Worm (Caenorhabditis elegans): Measurements from ENCODE around the gene gad-2.
"Not testable (repeated sequence)": the region's sequence is repeated elsewhere in the genome, so short reads cannot be mapped to it uniquely, and the experiment has no call there.

The gad-2 gene

DNA sequence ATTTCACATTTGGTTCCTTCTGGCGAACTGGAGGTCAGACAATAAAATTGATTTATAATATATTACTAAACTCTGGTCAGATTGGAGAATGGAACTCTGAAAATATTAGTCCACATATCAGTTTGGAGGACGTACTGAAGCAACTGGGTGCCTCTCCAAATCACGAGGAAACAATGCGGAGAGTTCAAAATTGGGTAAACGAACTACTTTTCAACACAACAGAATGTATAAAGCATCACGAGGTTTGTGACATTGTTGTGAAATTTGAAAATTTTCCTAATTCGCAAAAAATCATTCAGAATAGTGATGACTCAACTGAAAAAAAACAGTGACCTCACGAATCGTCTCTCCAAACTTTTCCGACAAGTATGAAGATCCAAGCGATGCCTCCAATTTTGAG is at the start of gene gad-2:
TSS of gene gad-2 (plus strand) at position 301 of the 400 bp plus-strand sequence.
- TF ChIP-seq F52B5.7 (tag; optimal IDR thresholded peaks at IDR 0.05) (no peak), snpc-1.1 (tag; optimal IDR thresholded peaks at IDR 0.05; ENCODE audit: insufficient read depth) (no peak), madf-8 (GFP tag; conservative IDR thresholded peaks at IDR 0.05) (no peak), madf-3 (GFP tag; IDR thresholded peaks at IDR 0.05) (no peak), cebp-2 (GFP tag; IDR thresholded peaks at IDR 0.05) (no peak), F33H1.4 (GFP tag; IDR thresholded peaks at IDR 0.05) (no peak), hrde-1 (tag; optimal IDR thresholded peaks at IDR 0.05; ENCODE audit: borderline replicate concordance) (no peak), zfh-2 (GFP tag; conservative IDR thresholded peaks at IDR 0.05) (no peak), die-1 (tag; optimal IDR thresholded peaks at IDR 0.05) (no peak), ama-1 (optimal IDR thresholded peaks at IDR 0.05) (no peak), ama-1 (GFP tag; optimal IDR thresholded peaks at IDR 0.05) (no peak), ceh-91 (GFP tag; IDR thresholded peaks at IDR 0.05) (no peak), mel-28 (tag; optimal IDR thresholded peaks at IDR 0.05; ENCODE audit: borderline replicate concordance) (no peak), ccch-3 (GFP tag; optimal IDR thresholded peaks at IDR 0.05) (no peak), nhr-179 (tag; optimal IDR thresholded peaks at IDR 0.05) (no peak), F10E7.11 (tag; optimal IDR thresholded peaks at IDR 0.05) (no peak), mcd-1 (GFP tag; IDR thresholded peaks at IDR 0.05) (no peak), mxl-1 (tag; optimal IDR thresholded peaks at IDR 0.05) (no peak)

DNA sequence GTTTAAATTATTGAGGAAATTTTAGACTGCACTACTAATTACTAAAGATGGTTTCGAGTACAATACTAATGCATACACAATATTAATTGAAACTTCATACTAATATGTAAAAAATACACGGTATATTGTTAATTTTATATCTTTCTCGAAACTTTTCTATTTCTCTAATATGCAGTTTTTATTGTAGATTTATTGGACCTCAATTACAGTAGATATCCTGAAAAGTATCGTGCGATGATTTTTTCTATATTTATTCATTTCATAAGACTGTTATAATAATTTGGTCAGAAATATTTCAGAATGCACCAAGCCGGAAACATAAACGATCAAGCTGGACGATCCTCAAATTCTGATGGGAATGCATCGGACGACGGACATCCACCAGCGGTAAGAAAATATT is 49.5 kb upstream of the gad-2 start, which contains the start of gene C07D8.5:
TSS of gene C07D8.5 (plus strand) at position 301 of the 400 bp plus-strand sequence.
- TF ChIP-seq D2030.7 (GFP tag; IDR thresholded peaks at IDR 0.05) (no peak), ccch-3 (GFP tag; optimal IDR thresholded peaks at IDR 0.05) (no peak), snpc-4 (GFP tag; optimal IDR thresholded peaks at IDR 0.05) (no peak), snpc-4 (tag; optimal IDR thresholded peaks at IDR 0.05) (no peak), tbp1 (GFP tag; optimal IDR thresholded peaks at IDR 0.05) (no peak), F22D6.2 (tag; optimal IDR thresholded peaks at IDR 0.05) (no peak), akir-1 (GFP tag; optimal IDR thresholded peaks at IDR 0.05) (no peak), cebp-2 (GFP tag; IDR thresholded peaks at IDR 0.05) (no peak), mxl-1 (tag; optimal IDR thresholded peaks at IDR 0.05) (no peak), T26A5.8 (tag; optimal IDR thresholded peaks at IDR 0.05) (no peak), K11D2.4 (GFP tag; IDR thresholded peaks at IDR 0.05) (no peak), ekl-4 (GFP tag; IDR thresholded peaks at IDR 0.05) (no peak), somi-1 (GFP tag; optimal IDR thresholded peaks at IDR 0.05) (no peak), nfya-2 (GFP tag; IDR thresholded peaks at IDR 0.05) (no peak)

ce11 chrX:7365267-7365666 is 28.0 kb upstream of the gad-2 start, which contains the start of gene C56G3.2:
Gene C56G3.2 (plus strand): TSS chrX:7365567.
- TF ChIP-seq ztf-22 (GFP tag; optimal IDR thresholded peaks at IDR 0.05); rcor-1 (GFP tag; IDR thresholded peaks at IDR 0.05); rpc-1 (optimal IDR thresholded peaks at IDR 0.05); rpc-1 (tag; optimal IDR thresholded peaks at IDR 0.05): not testable (repeated sequence)

DNA sequence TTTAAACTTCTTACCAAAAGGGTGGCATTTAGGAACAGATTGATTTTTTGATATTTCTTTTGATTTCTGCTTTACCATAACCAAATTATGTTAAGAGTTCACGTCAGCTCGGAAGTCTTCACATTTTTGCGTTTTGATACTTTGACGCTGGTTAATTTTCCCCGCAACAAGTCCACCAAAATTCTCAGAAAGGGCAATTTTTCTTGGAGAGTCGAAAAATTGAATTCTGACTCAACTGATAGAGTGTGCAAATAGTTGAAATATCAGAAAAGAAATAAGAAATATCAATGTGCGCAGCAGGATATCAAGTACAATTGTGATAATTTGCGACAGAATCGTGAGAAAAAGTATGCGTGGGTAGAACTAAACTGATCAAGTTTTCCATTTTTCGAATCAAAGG is 23.5 kb upstream of the gad-2 start:
- TF ChIP-seq let-607 (tag; optimal IDR thresholded peaks at IDR 0.05) (no peak), cebp-2 (GFP tag; IDR thresholded peaks at IDR 0.05) (no peak), ccch-3 (GFP tag; optimal IDR thresholded peaks at IDR 0.05) (no peak), F23B12.7 (tag; optimal IDR thresholded peaks at IDR 0.05; ENCODE audit: insufficient read depth) (no peak), ama-1 (optimal IDR thresholded peaks at IDR 0.05) (no peak), ama-1 (GFP tag; optimal IDR thresholded peaks at IDR 0.05) (no peak), Y67H2A.10 (GFP tag; conservative IDR thresholded peaks at IDR 0.05) (no peak)

Measured in whole organism, young adult.